Fruit fly (Drosophila melanogaster): ENCODE results near the gene Ctl2.

The Ctl2 gene

DNA sequence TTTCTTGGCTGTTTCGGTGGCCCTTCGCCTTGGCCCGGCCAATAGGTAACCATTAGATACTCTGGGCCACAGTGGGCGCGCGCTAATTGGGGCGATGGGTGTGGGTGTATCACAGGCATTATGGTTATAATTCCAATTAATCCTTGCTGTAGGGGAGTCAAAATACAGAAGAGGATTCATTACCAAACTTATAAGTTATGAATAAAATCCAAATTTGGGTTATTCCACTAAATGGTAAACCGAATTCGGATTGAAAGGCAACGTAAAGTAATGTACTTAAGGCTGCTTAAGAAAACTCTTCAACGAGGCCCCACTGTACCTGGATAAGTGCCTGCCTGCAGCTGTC lies 33.5 kb upstream of the Ctl2 start (continued):
- TF ChIP-seq CG1603 (tag; optimal IDR thresholded peaks at IDR 0.05) (peak; percentile 40), YL-1 (GFP tag; optimal IDR thresholded peaks at IDR 0.05) (no peak), Fer3 (tag; optimal IDR thresholded peaks at IDR 0.05) (peak; percentile 35), esg (GFP tag; conservative IDR thresholded peaks at IDR 0.05) (no peak), Spps (tag; optimal IDR thresholded peaks at IDR 0.05) (no peak), Hand (GFP tag; optimal IDR thresholded peaks at IDR 0.05) (no peak), zen2 (GFP tag; IDR thresholded peaks at IDR 0.05; ENCODE audit: partially characterized antibody) (no peak), br (optimal IDR thresholded peaks at IDR 0.05) (no peak), Ssrp (tag; optimal IDR thresholded peaks at IDR 0.05) (no peak), CG11093 (GFP tag; IDR thresholded peaks at IDR 0.05) (peak; percentile 34; the same call in 1 of the 3 replicates), pho (GFP tag; optimal IDR thresholded peaks at IDR 0.05) (no peak), mirr (GFP tag; optimal IDR thresholded peaks at IDR 0.05) (no peak), nom (GFP tag; optimal IDR thresholded peaks at IDR 0.05) (no peak), CG8290 (GFP tag; optimal IDR thresholded peaks at IDR 0.05) (no peak), CG8290 (tag; optimal IDR thresholded peaks at IDR 0.05) (no peak), unpg (GFP tag; optimal IDR thresholded peaks at IDR 0.05) (no peak), CG7928 (GFP tag; optimal IDR thresholded peaks at IDR 0.05) (no peak), BEAF-32 (GFP tag; optimal IDR thresholded peaks at IDR 0.05) (no peak), CG14667 (GFP tag; IDR thresholded peaks at IDR 0.05) (0 out of 2 replicates have a peak, but pooled peaks have one; percentile 25), btn (GFP tag; optimal IDR thresholded peaks at IDR 0.05) (no peak), MTF-1 (GFP tag; optimal IDR thresholded peaks at IDR 0.05; ENCODE audit: borderline replicate concordance) (no peak), sim (GFP tag; IDR thresholded peaks at IDR 0.05) (no peak), corto (GFP tag; optimal IDR thresholded peaks at IDR 0.05) (no peak), dpn (GFP tag; optimal IDR thresholded peaks at IDR 0.05) (no peak), gcm2 (GFP tag; optimal IDR thresholded peaks at IDR 0.05) (no peak), fu2 (GFP tag; optimal IDR thresholded peaks at IDR 0.05) (no peak), wdn (GFP tag; IDR thresholded peaks at IDR 0.05) (no peak), lbe (GFP tag; optimal IDR thresholded peaks at IDR 0.05) (no peak), caup (GFP tag; optimal IDR thresholded peaks at IDR 0.05; ENCODE audit: severe bottlenecking) (peak; percentile 29), Dek (tag; optimal IDR thresholded peaks at IDR 0.05) (no peak), Xbp1 (GFP tag; optimal IDR thresholded peaks at IDR 0.05) (no peak), CG32767 (GFP tag; IDR thresholded peaks at IDR 0.05) (no peak; the same call in 1 of the 2 replicates), onecut (GFP tag; IDR thresholded peaks at IDR 0.05) (peak; percentile 6; the same call in 1 of the 2 replicates), kay (GFP tag; optimal IDR thresholded peaks at IDR 0.05) (no peak), fd64A (GFP tag; optimal IDR thresholded peaks at IDR 0.05) (no peak), dati (GFP tag; IDR thresholded peaks at IDR 0.05) (no peak), Hr78 (GFP tag; optimal IDR thresholded peaks at IDR 0.05) (peak in 1 of 2 experiments; percentile 59), CG2120 (GFP tag; optimal IDR thresholded peaks at IDR 0.05) (no peak), prd (optimal IDR thresholded peaks at IDR 0.05) (no peak), prd (GFP tag; IDR thresholded peaks at IDR 0.05) (peak; percentile 65; the same call in 1 of the 3 replicates), CG15479 (GFP tag; optimal IDR thresholded peaks at IDR 0.05) (no peak), Adf1 (GFP tag; IDR thresholded peaks at IDR 0.05) (no peak), h (optimal IDR thresholded peaks at IDR 0.05) (no peak), CG9215 (GFP tag; IDR thresholded peaks at IDR 0.05) (peak; percentile 60), CG34422 (GFP tag; IDR thresholded peaks at IDR 0.05) (no peak), scrt (GFP tag; optimal IDR thresholded peaks at IDR 0.05) (peak; percentile 43), mam (GFP tag; optimal IDR thresholded peaks at IDR 0.05) (no peak), CG10321 (GFP tag; IDR thresholded peaks at IDR 0.05) (no peak), Drgx (GFP tag; IDR thresholded peaks at IDR 0.05) (0 out of 2 replicates have a peak, but pooled peaks have one; percentile 30), CG14441 (GFP tag; IDR thresholded peaks at IDR 0.05) (peak; percentile 30; the same call in 1 of the 2 replicates), hth (optimal IDR thresholded peaks at IDR 0.05) (no peak), CG1832 (GFP tag; optimal IDR thresholded peaks at IDR 0.05) (no peak), CG6654 (GFP tag; optimal IDR thresholded peaks at IDR 0.05) (no peak)
